ENCODE assay signal across 1 fruit fly cellular context in genomic region chr3L:14219422-14219853, dm6.
TF ChIP-seq lines count a peak whose summit lies in the region.

No protein-coding gene starts in this region.

TF ChIP-seq in whole organism, embryonic, 481 proteins besides CTCF, POLR2A, EP300 and RAD21 (continued from another document):
- TF ChIP-seq lab (GFP tag; optimal IDR thresholded peaks at IDR 0.05; lab: Kevin White, UChicago) (peak; percentile 31), stc (GFP tag; IDR thresholded peaks at IDR 0.05; lab: Robert Waterston, UW) (0 out of 2 replicates have a peak, but pooled peaks have one; percentile 20), gce (GFP tag; IDR thresholded peaks at IDR 0.05; lab: Robert Waterston, UW) (peak; percentile 30; the same call in 1 of the 3 replicates), CG17359 (tag; optimal IDR thresholded peaks at IDR 0.05; lab: Kevin White, UChicago) (no peak), Dll (GFP tag; IDR thresholded peaks at IDR 0.05; lab: Robert Waterston, UW; ENCODE audit: partially characterized antibody) (peak; percentile 66), CG4360 (GFP tag; IDR thresholded peaks at IDR 0.05; lab: Robert Waterston, UW) (peak; percentile 66), Hr78 (GFP tag; optimal IDR thresholded peaks at IDR 0.05; lab: Kevin White, UChicago) (no peak), chinmo (GFP tag; IDR thresholded peaks at IDR 0.05; lab: Robert Waterston, UW; ENCODE audit: partially characterized antibody) (peak; percentile 86; the same call in 3 of the 4 replicates), CG13424 (tag; optimal IDR thresholded peaks at IDR 0.05; lab: Kevin White, UChicago) (no peak), seq (GFP tag; IDR thresholded peaks at IDR 0.05; lab: Robert Waterston, UW) (no peak), CG17829 (tag; optimal IDR thresholded peaks at IDR 0.05; lab: Kevin White, UChicago) (no peak), Dfd (GFP tag; optimal IDR thresholded peaks at IDR 0.05; lab: Kevin White, UChicago) (no peak), CG6791 (GFP tag; IDR thresholded peaks at IDR 0.05; lab: Robert Waterston, UW; ENCODE audit: partially characterized antibody) (peak; percentile 55; the same call in 2 of the 3 replicates), chn (GFP tag; optimal IDR thresholded peaks at IDR 0.05; lab: Kevin White, UChicago) (no peak), Pdp1 (GFP tag; optimal IDR thresholded peaks at IDR 0.05; lab: Kevin White, UChicago) (peak in 1 of 2 experiments; percentile 6), CG14014 (GFP tag; IDR thresholded peaks at IDR 0.05; lab: Robert Waterston, UW) (no peak), z (GFP tag; IDR thresholded peaks at IDR 0.05; lab: Robert Waterston, UW) (no peak), fu2 (GFP tag; optimal IDR thresholded peaks at IDR 0.05; lab: Kevin White, UChicago) (no peak), CG34224 (GFP tag; IDR thresholded peaks at IDR 0.05; lab: Robert Waterston, UW; ENCODE audit: partially characterized antibody) (peak; percentile 43; the same call in 1 of the 3 replicates), Eip74EF (GFP tag; optimal IDR thresholded peaks at IDR 0.05; lab: Kevin White, UChicago) (peak in 1 of 2 experiments; percentile 4), CG16813 (GFP tag; IDR thresholded peaks at IDR 0.05; lab: Robert Waterston, UW; ENCODE audit: partially characterized antibody) (0 out of 3 replicates have a peak, but pooled peaks have one; percentile 15), CG10321 (GFP tag; IDR thresholded peaks at IDR 0.05; lab: Robert Waterston, UW) (no peak), CG2889 (GFP tag; IDR thresholded peaks at IDR 0.05; lab: Robert Waterston, UW) (no peak), hkb (optimal IDR thresholded peaks at IDR 0.05; lab: Kevin White, UChicago) (no peak), hkb (GFP tag; IDR thresholded peaks at IDR 0.05; lab: Robert Waterston, UW) (peak; percentile 44; the same call in 1 of the 2 replicates), TFAM (GFP tag; optimal IDR thresholded peaks at IDR 0.05; lab: Kevin White, UChicago) (no peak), sd (tag; optimal IDR thresholded peaks at IDR 0.05; lab: Kevin White, UChicago) (peak; percentile 49), salm (tag; optimal IDR thresholded peaks at IDR 0.05; lab: Kevin White, UChicago) (no peak), pan (optimal IDR thresholded peaks at IDR 0.05; lab: Kevin White, UChicago) (no peak), pan (GFP tag; optimal IDR thresholded peaks at IDR 0.05 in 1 of 2, IDR thresholded peaks at IDR 0.05 in 1 of 2) (peak in 1 of 2 experiments; percentile 39)
